Fruit fly (Drosophila melanogaster) whole organism, embryonic: ENCODE results near the gene Kaz1-ORFB.
A peak's percentile ranks its signal among the peaks of the same experiment; 100 is the strongest.

Experiments used
- Abd-B ChIP-seq: fragments of 200-800 bp; sonication (Bioruptor generic); optimal IDR thresholded peaks from 2 replicates; lab custom pipeline; 2018; ENCODE audit warnings: missing biosample characterization, mild to moderate bottlenecking, missing genetic modification characterization, moderate library complexity
- Atf-2 ChIP-seq: fragments of 200-800 bp; sonication (Bioruptor generic); optimal IDR thresholded peaks from 2 replicates; lab custom pipeline; 2016; ENCODE audit warnings: missing biosample characterization, missing genetic modification characterization
- Atf6 ChIP-seq: fragments of 200-800 bp; sonication (Bioruptor generic); IDR thresholded peaks from 2 replicates; pipeline ENCODE4 v1.3.6; 2022; ENCODE audit warnings: missing biosample characterization, missing genetic modification characterization
- CG10147 ChIP-seq: fragments of 200-800 bp; sonication (Bioruptor generic); optimal IDR thresholded peaks from 2 replicates; lab custom pipeline; 2019; ENCODE audit warnings: missing biosample characterization, mild to moderate bottlenecking, missing genetic modification characterization, moderate library complexity
- CG1024 ChIP-seq: fragments of 200-800 bp; sonication (Bioruptor generic); IDR thresholded peaks from 2 replicates; pipeline ENCODE4 v1.3.6; 2022; ENCODE audit warnings: missing biosample characterization, missing genetic modification characterization
- CG10267 ChIP-seq: fragments of 200-800 bp; sonication (Bioruptor generic); optimal IDR thresholded peaks from 2 replicates; lab custom pipeline; 2018; ENCODE audit warnings: missing biosample characterization, mild to moderate bottlenecking, missing genetic modification characterization, moderate library complexity
- CG10654 ChIP-seq: fragments of 200-800 bp; sonication (Bioruptor generic); optimal IDR thresholded peaks from 2 replicates; lab custom pipeline; 2016; ENCODE audit warnings: missing biosample characterization, missing genetic modification characterization
- CG11504 ChIP-seq: fragments of 200-800 bp; sonication (Bioruptor generic); optimal IDR thresholded peaks from 3 replicates; lab custom pipeline; 2019; ENCODE audit warnings: missing biosample characterization, mild to moderate bottlenecking, missing genetic modification characterization, moderate library complexity
- CG11696 ChIP-seq: fragments of 200-800 bp; sonication (Bioruptor generic); IDR thresholded peaks from 2 replicates; pipeline ENCODE4 v1.3.6; 2022; ENCODE audit warnings: missing biosample characterization, missing genetic modification characterization
- CG13287 ChIP-seq: fragments of 200-800 bp; sonication (Bioruptor generic); IDR thresholded peaks from 2 replicates; pipeline ENCODE4 v1.3.6; 2022; ENCODE audit warnings: missing biosample characterization, missing genetic modification characterization; ENCODE audit not compliant: partially characterized antibody
- CG14860 ChIP-seq: fragments of 200-800 bp; sonication (Bioruptor generic); IDR thresholded peaks from 3 replicates; pipeline ENCODE4 v1.3.6; 2022; ENCODE audit warnings: missing biosample characterization, missing genetic modification characterization; ENCODE audit not compliant: partially characterized antibody
- CG15073 ChIP-seq: fragments of 200-800 bp; sonication (Bioruptor generic); optimal IDR thresholded peaks from 2 replicates; lab custom pipeline; 2016; ENCODE audit warnings: missing biosample characterization, missing genetic modification characterization
- CG15514 ChIP-seq: fragments of 200-800 bp; sonication (Bioruptor generic); optimal IDR thresholded peaks from 3 replicates; lab custom pipeline; 2017; ENCODE audit warnings: missing biosample characterization, missing genetic modification characterization, mild to moderate bottlenecking, moderate library complexity, missing genetic modification reagents
- CG17361 ChIP-seq: fragments of 200-800 bp; sonication (Bioruptor generic); IDR thresholded peaks from 3 replicates; pipeline ENCODE4 v1.3.6; 2022; ENCODE audit warnings: missing biosample characterization, missing genetic modification characterization
- CG18619 ChIP-seq: fragments of 200-800 bp; sonication (Bioruptor generic); optimal IDR thresholded peaks from 3 replicates; lab custom pipeline; 2017; ENCODE audit warnings: missing biosample characterization, mild to moderate bottlenecking, missing genetic modification characterization
- CG4282 ChIP-seq: fragments of 200-800 bp; sonication (Bioruptor generic); optimal IDR thresholded peaks from 2 replicates; lab custom pipeline; 2016; ENCODE audit warnings: missing biosample characterization, missing genetic modification characterization
- CG5953 ChIP-seq: fragments of 200-800 bp; sonication (Bioruptor generic); IDR thresholded peaks from 2 replicates; pipeline ENCODE4 v1.3.6; 2022; ENCODE audit warnings: missing biosample characterization, missing genetic modification characterization
- CG6175 ChIP-seq: fragments of 200-800 bp; sonication (Bioruptor generic); IDR thresholded peaks from 3 replicates; pipeline ENCODE4 v1.3.6; 2022; ENCODE audit warnings: missing biosample characterization, missing genetic modification characterization
- CG8388 ChIP-seq: fragments of 200-800 bp; sonication (Bioruptor generic); optimal IDR thresholded peaks from 2 replicates; lab custom pipeline; 2019; ENCODE audit warnings: missing biosample characterization, mild to moderate bottlenecking, missing genetic modification characterization, moderate library complexity
- CG9817 ChIP-seq: fragments of 200-800 bp; sonication (Bioruptor generic); optimal IDR thresholded peaks from 2 replicates; lab custom pipeline; 2018; ENCODE audit warnings: missing biosample characterization, mild to moderate bottlenecking, missing genetic modification characterization, moderate library complexity
- CTCF ChIP-seq: fragments of 200-800 bp; sonication (Bioruptor generic); optimal IDR thresholded peaks from 2 replicates; lab custom pipeline; 2017; ENCODE audit warnings: missing biosample characterization, mild to moderate bottlenecking, missing genetic modification characterization, moderate library complexity
- Dfd ChIP-seq, 2 experiments: fragments of >200 bp; optimal IDR thresholded peaks; 2 replicates each; lab custom pipeline; 2017; ENCODE audit warnings: missing biosample characterization in 2 of 2, missing genetic modification characterization in 2 of 2
- Hand ChIP-seq: fragments of 200-800 bp; sonication (Bioruptor generic); optimal IDR thresholded peaks from 2 replicates; lab custom pipeline; 2017; ENCODE audit warnings: mild to moderate bottlenecking, missing biosample characterization, missing genetic modification reagents, missing genetic modification characterization
- MESR4 ChIP-seq: fragments of 200-800 bp; sonication (Bioruptor generic); optimal IDR thresholded peaks from 2 replicates; lab custom pipeline; 2018; ENCODE audit warnings: missing biosample characterization, mild to moderate bottlenecking, missing genetic modification characterization, moderate library complexity
- Max ChIP-seq: fragments of 200-800 bp; sonication (Bioruptor generic); optimal IDR thresholded peaks from 2 replicates; lab custom pipeline; 2016; ENCODE audit warnings: missing biosample characterization, mild to moderate bottlenecking, missing genetic modification characterization
- Meics ChIP-seq: fragments of 200-800 bp; sonication (Bioruptor generic); optimal IDR thresholded peaks from 2 replicates; lab custom pipeline; 2017; ENCODE audit warnings: missing biosample characterization, mild to moderate bottlenecking, missing genetic modification characterization
- NK7.1 ChIP-seq: fragments of 200-800 bp; sonication (Bioruptor generic); optimal IDR thresholded peaks from 3 replicates; lab custom pipeline; 2016; ENCODE audit warnings: missing biosample characterization, missing genetic modification characterization
- Opbp ChIP-seq: fragments of 200-800 bp; sonication (Bioruptor generic); IDR thresholded peaks from 3 replicates; pipeline ENCODE4 v1.3.6; 2022; ENCODE audit warnings: missing biosample characterization, missing genetic modification characterization; ENCODE audit not compliant: partially characterized antibody
- Optix ChIP-seq: fragments of 200-800 bp; sonication (Bioruptor generic); IDR thresholded peaks from 3 replicates; pipeline ENCODE4 v1.3.6; 2022; ENCODE audit warnings: missing biosample characterization, missing genetic modification characterization
- Sry-β ChIP-seq: fragments of 200-800 bp; sonication (Bioruptor generic); optimal IDR thresholded peaks from 2 replicates; lab custom pipeline; 2018; ENCODE audit warnings: missing biosample characterization, mild to moderate bottlenecking, missing genetic modification characterization, moderate library complexity
- Sry-δ ChIP-seq: fragments of 200-800 bp; sonication (Bioruptor generic); optimal IDR thresholded peaks from 2 replicates; lab custom pipeline; 2016; ENCODE audit warnings: missing biosample characterization, missing genetic modification characterization
- abd-A ChIP-seq: fragments of 200-800 bp; sonication (Bioruptor generic); optimal IDR thresholded peaks from 3 replicates; lab custom pipeline; 2019; ENCODE audit warnings: missing biosample characterization, mild to moderate bottlenecking, missing genetic modification characterization, moderate library complexity
- ash1 ChIP-seq: fragments of 200-800 bp; sonication (Bioruptor generic); optimal IDR thresholded peaks from 2 replicates; lab custom pipeline; 2018; ENCODE audit warnings: missing biosample characterization, mild to moderate bottlenecking, missing genetic modification characterization
- bcd ChIP-seq: fragments of 200-800 bp; sonication (Bioruptor generic); optimal IDR thresholded peaks from 2 replicates; lab custom pipeline; 2017; ENCODE audit warnings: missing biosample characterization, mild to moderate bottlenecking, missing genetic modification characterization
- caup ChIP-seq: fragments of 200-800 bp; sonication (Bioruptor generic); optimal IDR thresholded peaks from 3 replicates; lab custom pipeline; 2017; ENCODE audit warnings: missing biosample characterization, mild to moderate bottlenecking, missing genetic modification characterization, moderate library complexity; ENCODE audit not compliant: severe bottlenecking
- chm ChIP-seq: fragments of 200-800 bp; sonication (Bioruptor generic); IDR thresholded peaks from 2 replicates; pipeline ENCODE4 v1.3.6; 2022; ENCODE audit warnings: missing biosample characterization, missing genetic modification characterization
- chn ChIP-seq: fragments of 200-800 bp; sonication (Bioruptor generic); optimal IDR thresholded peaks from 2 replicates; lab custom pipeline; 2016; ENCODE audit warnings: missing biosample characterization, missing genetic modification characterization
- dmrt11E ChIP-seq: fragments of 200-800 bp; sonication (Bioruptor generic); optimal IDR thresholded peaks from 3 replicates; lab custom pipeline; 2018; ENCODE audit warnings: missing biosample characterization, mild to moderate bottlenecking, missing genetic modification characterization, moderate library complexity
- dpn ChIP-seq, 2 experiments: fragments of 200-800 bp; sonication (Bioruptor generic); optimal IDR thresholded peaks; 3 replicates each; lab custom pipeline; 2016; ENCODE audit warnings: missing biosample characterization in 2 of 2, missing genetic modification characterization in 2 of 2
- fd3F ChIP-seq: fragments of 200-800 bp; sonication (Bioruptor generic); optimal IDR thresholded peaks from 2 replicates; lab custom pipeline; 2018; ENCODE audit warnings: missing biosample characterization, mild to moderate bottlenecking, missing genetic modification characterization, moderate library complexity
- ham ChIP-seq: fragments of 200-800 bp; sonication (Bioruptor generic); IDR thresholded peaks from 2 replicates; pipeline ENCODE4 v1.3.6; 2022; ENCODE audit warnings: missing biosample characterization, missing genetic modification characterization
- nmo ChIP-seq: fragments of 200-800 bp; sonication (Bioruptor generic); optimal IDR thresholded peaks from 2 replicates; lab custom pipeline; 2018; ENCODE audit warnings: missing biosample characterization, mild to moderate bottlenecking, missing genetic modification characterization, moderate library complexity
- pho ChIP-seq: fragments of 200-800 bp; sonication (Bioruptor generic); optimal IDR thresholded peaks from 2 replicates; lab custom pipeline; 2016; ENCODE audit warnings: missing biosample characterization, missing genetic modification characterization
- pzg ChIP-seq: fragments of 200-800 bp; sonication (Bioruptor generic); optimal IDR thresholded peaks from 3 replicates; lab custom pipeline; 2018; ENCODE audit warnings: missing biosample characterization, mild to moderate bottlenecking, missing genetic modification characterization, moderate library complexity
- sr ChIP-seq: fragments of 200-800 bp; sonication (Bioruptor generic); IDR thresholded peaks from 3 replicates; pipeline ENCODE4 v1.3.6; 2022; ENCODE audit warnings: missing biosample characterization, missing genetic modification characterization
- tgo ChIP-seq: fragments of 200-800 bp; sonication (Bioruptor generic); IDR thresholded peaks from 3 replicates; pipeline ENCODE4 v1.3.6; 2022; ENCODE audit warnings: missing biosample characterization, missing genetic modification characterization
- tio ChIP-seq: fragments of 200-800 bp; sonication (Bioruptor generic); optimal IDR thresholded peaks from 2 replicates; lab custom pipeline; 2017; ENCODE audit warnings: missing biosample characterization, missing genetic modification characterization, inconsistent platforms
- twi ChIP-seq: fragments of 200-800 bp; optimal IDR thresholded peaks from 2 replicates; lab custom pipeline; 2019; ENCODE audit warnings: missing biosample characterization, mild to moderate bottlenecking, missing genetic modification characterization, moderate library complexity
- unpg ChIP-seq: fragments of 200-800 bp; sonication (Bioruptor generic); optimal IDR thresholded peaks from 3 replicates; lab custom pipeline; 2018; ENCODE audit warnings: missing biosample characterization, mild to moderate bottlenecking, missing genetic modification characterization, moderate library complexity

The Kaz1-ORFB gene

dm6 chr3L:264378-265151, 48.1 kb downstream of the Kaz1-ORFB start, which contains the start of the genes Tudor-SN and mRpL17 (continued):
- TF ChIP-seq Sry-δ (GFP tag; lab: Kevin White, UChicago) (peak; percentile 93), CG5953 (GFP tag; lab: Robert Waterston, UW) (no peak), CG10654 (GFP tag; lab: Kevin White, UChicago) (peak; percentile 15), nmo (peak; percentile 63), CG11504 (tag; lab: Kevin White, UChicago) (peak; percentile 64), CG13287 (GFP tag; lab: Robert Waterston, UW) (peak; percentile 94), bcd (GFP tag; lab: Kevin White, UChicago) (peak; percentile 30), MESR4 (GFP tag; lab: Kevin White, UChicago) (peak; percentile 77), CG15514 (GFP tag; lab: Kevin White, UChicago) (peak; percentile 72), NK7.1 (GFP tag; lab: Kevin White, UChicago) (no peak), CG18619 (peak; percentile 23), CG11696 (GFP tag; lab: Robert Waterston, UW) (no peak), CG1024 (GFP tag; lab: Robert Waterston, UW) (no peak), CG8388 (GFP tag; lab: Kevin White, UChicago) (peak; percentile 9), CG10267 (peak; percentile 74), chm (GFP tag; lab: Robert Waterston, UW) (no peak), ash1 (GFP tag; lab: Kevin White, UChicago) (no peak), CG15073 (GFP tag; lab: Kevin White, UChicago) (no peak), Sry-β (GFP tag; lab: Kevin White, UChicago) (peak; percentile 55), caup (GFP tag; lab: Kevin White, UChicago) (peak; percentile 12), chn (GFP tag; lab: Kevin White, UChicago) (peak; percentile 4), CG4282 (GFP tag; lab: Kevin White, UChicago) (no peak), pho (GFP tag; lab: Kevin White, UChicago) (no peak), fd3F (no peak), Atf-2 (no peak), Abd-B (GFP tag; lab: Kevin White, UChicago) (no peak), twi (tag; lab: Kevin White, UChicago) (no peak), ham (GFP tag; lab: Robert Waterston, UW) (no peak), tio (GFP tag; lab: Kevin White, UChicago) (no peak), sr (GFP tag; lab: Robert Waterston, UW) (no peak), CG9817 (tag; lab: Kevin White, UChicago) (peak; percentile 37), CTCF (GFP tag; lab: Kevin White, UChicago) (peak; percentile 6), Dfd (GFP tag; optimal IDR thresholded peaks at IDR 0.05; lab: Kevin White, UChicago) (no peak), Opbp (GFP tag; lab: Robert Waterston, UW) (peak; percentile 98), unpg (GFP tag; lab: Kevin White, UChicago) (peak; percentile 1), CG10147 (GFP tag; lab: Kevin White, UChicago) (peak; percentile 0), pzg (GFP tag; lab: Kevin White, UChicago) (peak; percentile 49), abd-A (tag; lab: Kevin White, UChicago) (no peak), Optix (GFP tag; lab: Robert Waterston, UW) (no peak), CG6175 (GFP tag; lab: Robert Waterston, UW) (no peak), CG14860 (peak; percentile 97), tgo (GFP tag; lab: Robert Waterston, UW) (peak; percentile 21; the same call in 1 of the 3 replicates), Meics (GFP tag; lab: Kevin White, UChicago) (peak; percentile 39), Hand (GFP tag; lab: Kevin White, UChicago) (no peak), CG17361 (peak; percentile 66; the same call in 2 of the 3 replicates), Atf6 (GFP tag; lab: Robert Waterston, UW) (0 out of 2 replicates have a peak, but pooled peaks have one; percentile 42), Max (peak; percentile 52), dpn (GFP tag; optimal IDR thresholded peaks at IDR 0.05; lab: Kevin White, UChicago) (peak; percentile 7 to 37), dmrt11E (peak; percentile 36)
